Fruit fly (Drosophila melanogaster): ENCODE measurements around the gene pigs.

dm6 chrX:6687267-6687666, 87.4 kb downstream of the pigs start, which contains the start of gene CG44303:
- no peak for TF ChIP-seq CG8301 (tag; optimal IDR thresholded peaks at IDR 0.05)
- TF ChIP-seq CG17806 (tag; optimal IDR thresholded peaks at IDR 0.05), result no peak
- TF ChIP-seq Snoo (tag; optimal IDR thresholded peaks at IDR 0.05), result no peak
- no peak for TF ChIP-seq CG34367 (tag; optimal IDR thresholded peaks at IDR 0.05)
